Worm (Caenorhabditis elegans) whole organism, L4 larva: Measurements from ENCODE around the gene slc-17.4.
A peak's percentile ranks its signal among the peaks of the same experiment; 100 is the strongest.

Experiments used
- F10B5.3 ChIP-seq: sonication (generic microtip); optimal IDR thresholded peaks from 2 replicates; lab custom pipeline; 2016; ENCODE audit warnings: mild to moderate bottlenecking, missing genetic modification characterization, missing compliant biosample characterization
- Y105C5A.15 ChIP-seq: fragments of 200-800 bp; sonication (Bioruptor generic); IDR thresholded peaks from 2 replicates; pipeline ENCODE4 v1.3.6; 2022; ENCODE audit warnings: missing genetic modification characterization, missing compliant biosample characterization
- aha-1 ChIP-seq: fragments of 150-350 bp; peaks from one replicate; lab custom pipeline; 2014; ENCODE audit warnings: missing biosample characterization, missing genetic modification characterization
- aly-2 ChIP-seq: sonication (generic microtip); optimal IDR thresholded peaks from 2 replicates; lab custom pipeline; 2018; ENCODE audit warnings: missing biosample characterization, missing genetic modification characterization
- ama-1 ChIP-seq: fragments of 150-350 bp; optimal IDR thresholded peaks from 2 replicates; lab custom pipeline; 2014; ENCODE audit warnings: inconsistent platforms, mixed read lengths
- ceh-32 ChIP-seq: sonication (generic microtip); optimal IDR thresholded peaks from 2 replicates; lab custom pipeline; 2016; ENCODE audit warnings: mild to moderate bottlenecking, missing genetic modification characterization, missing compliant biosample characterization; ENCODE audit not compliant: poor library complexity
- cey-2 ChIP-seq: sonication (generic microtip); optimal IDR thresholded peaks from 3 replicates; lab custom pipeline; 2017; ENCODE audit warnings: missing genetic modification characterization, mild to moderate bottlenecking, missing compliant biosample characterization, antibody characterized with exemption, borderline replicate concordance; ENCODE audit not compliant: insufficient read depth
- daf-12 ChIP-seq: fragments of 150-350 bp; optimal IDR thresholded peaks from 2 replicates; lab custom pipeline; 2014; ENCODE audit warnings: missing biosample characterization, missing genetic modification reagents, missing genetic modification characterization
- daf-16 ChIP-seq, 3 experiments: sonication (generic microtip); optimal IDR thresholded peaks; 2 replicates each; lab custom pipeline; 2016 to 2017; ENCODE audit warnings: missing genetic modification characterization in 3 of 3, missing genetic modification reagents in 3 of 3, mild to moderate bottlenecking in 2 of 3, missing compliant biosample characterization in 2 of 3, missing biosample characterization in 1 of 3, moderate library complexity in 1 of 3
- daf-19 ChIP-seq: fragments of 200-800 bp; sonication (Bioruptor generic); conservative IDR thresholded peaks from 2 replicates; pipeline ENCODE4 v1.3.6; 2022; ENCODE audit warnings: missing genetic modification characterization, missing compliant biosample characterization
- dmd-6 ChIP-seq: fragments of 200-800 bp; sonication (Bioruptor generic); IDR thresholded peaks from 2 replicates; pipeline ENCODE4 v1.3.6; 2022; ENCODE audit warnings: missing genetic modification reagents, missing genetic modification characterization, missing compliant biosample characterization
- dve-1 ChIP-seq: sonication (generic microtip); optimal IDR thresholded peaks from 2 replicates; lab custom pipeline; 2017; ENCODE audit warnings: antibody characterized with exemption, mild to moderate bottlenecking, missing genetic modification characterization, missing compliant biosample characterization; ENCODE audit not compliant: insufficient read depth
- fos-1 ChIP-seq: fragments of 150-350 bp; optimal IDR thresholded peaks from 2 replicates; lab custom pipeline; 2014; ENCODE audit warnings: missing biosample characterization, missing genetic modification characterization
- hlh-11 ChIP-seq: fragments of 200-800 bp; sonication (Bioruptor generic); optimal IDR thresholded peaks from 2 replicates; lab custom pipeline; 2018; ENCODE audit warnings: mild to moderate bottlenecking, missing genetic modification characterization, missing compliant biosample characterization
- hlh-30 ChIP-seq: sonication (generic microtip); optimal IDR thresholded peaks from 2 replicates; lab custom pipeline; 2017; ENCODE audit warnings: antibody characterized with exemption, mild to moderate bottlenecking, missing genetic modification characterization, missing compliant biosample characterization; ENCODE audit not compliant: insufficient read depth
- jun-1 ChIP-seq: fragments of 150-350 bp; optimal IDR thresholded peaks from 2 replicates; lab custom pipeline; 2014; ENCODE audit warnings: missing biosample characterization, missing genetic modification reagents, missing genetic modification characterization
- lin-1 ChIP-seq: fragments of 200-800 bp; sonication (Bioruptor generic); IDR thresholded peaks from 2 replicates; pipeline ENCODE4 v1.3.6; 2022; ENCODE audit warnings: missing genetic modification reagents, missing genetic modification characterization, missing compliant biosample characterization
- lin-13 ChIP-seq: fragments of 150-350 bp; optimal IDR thresholded peaks from 2 replicates; lab custom pipeline; 2014; ENCODE audit warnings: missing biosample characterization, missing genetic modification reagents, missing genetic modification characterization
- lin-38 ChIP-seq: fragments of 200-800 bp; sonication (Bioruptor generic); IDR thresholded peaks from 2 replicates; pipeline ENCODE4 v1.3.6; 2022; ENCODE audit warnings: missing genetic modification reagents, missing genetic modification characterization, missing compliant biosample characterization
- mdl-1 ChIP-seq, 2 experiments: fragments of 150-350 bp in 1 of 2; sonication (generic microtip) in 1 of 2; optimal IDR thresholded peaks; 2 replicates each; lab custom pipeline; 2014 to 2017; ENCODE audit warnings: missing biosample characterization in 2 of 2, missing genetic modification characterization in 2 of 2
- mdt-29 ChIP-seq: fragments of 200-800 bp; sonication (Bioruptor generic); IDR thresholded peaks from 2 replicates; pipeline ENCODE4 v1.3.6; 2022; ENCODE audit warnings: missing genetic modification reagents, missing genetic modification characterization, missing compliant biosample characterization
- mxl-2 ChIP-seq: fragments of 200-800 bp; sonication (Bioruptor generic); conservative IDR thresholded peaks from 2 replicates; pipeline ENCODE4 v1.3.6; 2022; ENCODE audit warnings: missing genetic modification reagents, missing genetic modification characterization, missing compliant biosample characterization
- mxl-3 ChIP-seq: fragments of 200-800 bp; sonication (Bioruptor generic); optimal IDR thresholded peaks from 2 replicates; lab custom pipeline; 2018; ENCODE audit warnings: mild to moderate bottlenecking, missing genetic modification characterization, missing compliant biosample characterization
- nhr-102 ChIP-seq: sonication (generic microtip); optimal IDR thresholded peaks from 2 replicates; lab custom pipeline; 2016; ENCODE audit warnings: mild to moderate bottlenecking, missing genetic modification characterization, moderate library complexity, missing compliant biosample characterization
- nhr-111 ChIP-seq: fragments of 200-800 bp; sonication (Bioruptor generic); optimal IDR thresholded peaks from 2 replicates; lab custom pipeline; 2018; ENCODE audit warnings: mild to moderate bottlenecking, missing genetic modification characterization, missing compliant biosample characterization
- nhr-28 ChIP-seq: fragments of 150-350 bp; optimal IDR thresholded peaks from 2 replicates; lab custom pipeline; 2014; ENCODE audit warnings: missing biosample characterization, missing genetic modification characterization
- nhr-41 ChIP-seq: fragments of 200-800 bp; sonication (Bioruptor generic); IDR thresholded peaks from 2 replicates; pipeline ENCODE4 v1.3.6; 2022; ENCODE audit warnings: missing genetic modification reagents, missing genetic modification characterization, missing compliant biosample characterization
- nhr-42 ChIP-seq: fragments of 200-800 bp; sonication (Bioruptor generic); IDR thresholded peaks from 2 replicates; pipeline ENCODE4 v1.3.6; 2022; ENCODE audit warnings: missing genetic modification characterization, missing compliant biosample characterization
- nhr-48 ChIP-seq: sonication (generic microtip); optimal IDR thresholded peaks from 2 replicates; lab custom pipeline; 2016; ENCODE audit warnings: mild to moderate bottlenecking, missing genetic modification characterization, missing compliant biosample characterization
- nhr-6 ChIP-seq: fragments of 150-350 bp; optimal IDR thresholded peaks from 2 replicates; lab custom pipeline; 2014; ENCODE audit warnings: missing biosample characterization, missing genetic modification characterization
- nhr-77 ChIP-seq: fragments of 150-350 bp; optimal IDR thresholded peaks from 2 replicates; lab custom pipeline; 2014; ENCODE audit warnings: missing biosample characterization, missing genetic modification characterization
- pha-4 ChIP-seq, 2 experiments: fragments of 150-350 bp in 1 of 2; fragments of 200-800 bp in 1 of 2; sonication (Bioruptor generic) in 1 of 2; IDR thresholded peaks in 1 of 2; optimal IDR thresholded peaks in 1 of 2; 2 replicates each; pipeline versions ENCODE4 v1.3.6 to Lab custom; 2014 to 2022; ENCODE audit warnings: missing genetic modification characterization in 2 of 2, missing genetic modification reagents in 2 of 2, missing biosample characterization in 1 of 2, missing compliant biosample characterization in 1 of 2
- pqm-1 ChIP-seq: sonication (generic microtip); optimal IDR thresholded peaks from 2 replicates; lab custom pipeline; 2017; ENCODE audit warnings: missing biosample characterization, missing genetic modification characterization
- saeg-2 ChIP-seq: fragments of 200-800 bp; sonication (Bioruptor generic); IDR thresholded peaks from 2 replicates; pipeline ENCODE4 v1.3.6; 2022; ENCODE audit warnings: missing genetic modification reagents, missing genetic modification characterization, missing compliant biosample characterization
- set-16 ChIP-seq: fragments of 200-800 bp; sonication (Bioruptor generic); IDR thresholded peaks from 2 replicates; pipeline ENCODE4 v1.3.6; 2022; ENCODE audit warnings: missing genetic modification reagents, missing genetic modification characterization, missing compliant biosample characterization
- snpc-4 ChIP-seq: fragments of 150-350 bp; optimal IDR thresholded peaks from 2 replicates; lab custom pipeline; 2014; ENCODE audit warnings: missing biosample characterization, missing genetic modification characterization
- tag-97 ChIP-seq: fragments of 200-800 bp; sonication (Bioruptor generic); IDR thresholded peaks from 2 replicates; pipeline ENCODE4 v1.3.6; 2022; ENCODE audit warnings: missing genetic modification characterization, missing compliant biosample characterization
- tra-1 ChIP-seq: fragments of 200-800 bp; sonication (Bioruptor generic); IDR thresholded peaks from 2 replicates; pipeline ENCODE4 v1.3.6; 2022; ENCODE audit warnings: missing genetic modification reagents, missing genetic modification characterization, missing compliant biosample characterization
- unc-39 ChIP-seq: sonication (generic microtip); optimal IDR thresholded peaks from 2 replicates; lab custom pipeline; 2017; ENCODE audit warnings: missing biosample characterization, missing genetic modification characterization
- unc-62 ChIP-seq, 3 experiments: fragments of 150-350 bp in 1 of 3; sonication (generic microtip); optimal IDR thresholded peaks in 2 of 3; peaks in 1 of 3; 1 replicate in 1 of 3; 2 replicates in 2 of 3; lab custom pipeline; 2014 to 2017; ENCODE audit warnings: missing biosample characterization in 3 of 3, missing genetic modification characterization in 3 of 3, missing genetic modification reagents in 3 of 3, missing genotype in 1 of 3
- zfp-3 ChIP-seq: fragments of 200-800 bp; sonication (Bioruptor generic); conservative IDR thresholded peaks from 2 replicates; pipeline ENCODE4 v1.3.6; 2022; ENCODE audit warnings: missing genetic modification reagents, missing genetic modification characterization, missing compliant biosample characterization
- zip-2 ChIP-seq: fragments of 150-350 bp; optimal IDR thresholded peaks from 2 replicates; lab custom pipeline; 2014; ENCODE audit warnings: missing biosample characterization, missing genetic modification characterization
- ztf-11 ChIP-seq: fragments of 150-350 bp; optimal IDR thresholded peaks from 2 replicates; lab custom pipeline; 2014; ENCODE audit warnings: missing biosample characterization, missing genetic modification characterization

The slc-17.4 gene

DNA sequence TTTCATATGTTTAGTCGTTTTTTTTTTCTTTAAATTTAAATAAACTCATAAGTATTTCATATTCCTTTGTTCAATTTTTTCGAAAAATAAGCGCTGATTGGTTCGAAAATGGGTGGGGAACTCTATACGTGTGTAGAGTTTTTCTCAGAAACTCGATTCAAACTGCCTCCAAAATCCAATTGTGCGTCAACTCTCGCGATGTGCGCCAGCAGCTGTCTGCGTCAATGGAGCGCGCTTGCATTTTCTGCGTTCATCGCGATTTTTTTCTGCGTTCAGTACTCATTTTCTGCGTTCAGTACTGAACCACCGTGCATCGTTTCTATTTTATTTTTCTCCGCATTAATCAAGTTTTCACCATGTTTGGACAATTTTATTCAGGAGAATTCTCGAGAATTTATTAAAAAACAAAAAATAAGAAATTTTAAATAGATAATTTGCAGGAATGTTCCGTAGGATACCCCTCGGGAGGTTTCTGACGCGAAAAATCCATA is 41.8 kb downstream of the slc-17.4 start, which contains the start of gene eelo-2 (continued):
- TF ChIP-seq mxl-2 (GFP tag; lab: Robert Waterston, UW) (peak; percentile 86), dmd-6 (GFP tag; lab: Robert Waterston, UW) (peak; percentile 97), daf-19 (peak; percentile 85; the same call in 1 of the 2 replicates), nhr-102 (tag; lab: Kevin White, UChicago) (peak; percentile 98), nhr-77 (peak; percentile 98), ztf-11 (tag; lab: Kevin White, UChicago) (no peak), nhr-111 (no peak), nhr-42 (peak; percentile 96), fos-1 (tag; lab: Kevin White, UChicago) (peak; percentile 68), lin-1 (GFP tag; lab: Robert Waterston, UW) (peak; percentile 97), lin-13 (GFP tag; lab: Kevin White, UChicago) (peak; percentile 97), nhr-6 (tag; lab: Kevin White, UChicago) (peak; percentile 99), cey-2 (tag; lab: Kevin White, UChicago) (peak; percentile 1)

DNA sequence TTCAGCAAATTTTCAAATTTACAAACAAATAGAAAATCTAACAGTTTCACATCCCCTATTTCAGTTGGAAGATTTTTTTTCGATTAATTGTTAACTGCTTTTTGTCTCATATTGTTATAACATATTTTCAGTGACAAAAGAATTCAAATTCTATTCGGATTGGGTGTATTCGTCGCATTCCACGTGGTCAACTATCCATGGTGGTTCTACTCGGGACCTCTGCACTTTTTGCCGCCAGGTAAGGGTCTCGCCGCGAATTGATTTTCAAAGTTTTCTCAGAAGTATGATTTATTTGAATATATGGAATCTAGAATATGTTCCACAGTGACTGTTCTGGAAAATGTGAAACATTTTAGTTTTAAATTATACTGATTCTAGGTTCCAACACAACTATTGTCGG is 43.0 kb downstream of the slc-17.4 start:
- TF ChIP-seq hlh-30 (no peak), unc-62 (GFP tag; optimal IDR thresholded peaks at IDR 0.05 in 1 of 2; lab: Kevin White, UChicago) (peak in 1 of 2 experiments; percentile 95), unc-62 (tag; optimal IDR thresholded peaks at IDR 0.05; lab: Kevin White, UChicago) (no peak)

DNA sequence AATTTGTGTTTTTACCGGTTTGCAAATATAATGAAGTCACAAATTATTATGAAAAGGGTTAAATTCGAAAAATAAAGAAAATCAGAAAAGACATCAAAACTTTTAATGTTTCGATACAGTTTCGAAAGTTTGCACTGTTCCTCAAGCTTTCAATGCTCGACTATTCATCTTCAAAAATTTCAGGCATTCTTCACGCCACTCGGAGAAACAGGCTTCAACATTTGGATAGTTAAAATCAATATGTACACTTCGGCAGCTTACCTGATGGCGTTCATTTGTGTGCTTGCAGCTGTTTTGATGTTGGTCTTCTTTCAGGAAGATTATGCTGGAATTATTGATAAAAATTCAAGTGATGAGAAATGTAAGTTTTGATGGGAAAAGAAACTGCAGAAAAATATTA is 44.3 kb downstream of the slc-17.4 start:
- TF ChIP-seq aha-1 (peak; percentile 95), lin-38 (GFP tag; lab: Robert Waterston, UW) (no peak), nhr-42 (no peak), unc-62 (GFP tag; optimal IDR thresholded peaks at IDR 0.05 in 1 of 2; lab: Kevin White, UChicago) (peak in 1 of 2 experiments; percentile 46), unc-62 (tag; optimal IDR thresholded peaks at IDR 0.05; lab: Kevin White, UChicago) (no peak), nhr-111 (no peak), ceh-32 (tag; lab: Kevin White, UChicago) (no peak)

DNA sequence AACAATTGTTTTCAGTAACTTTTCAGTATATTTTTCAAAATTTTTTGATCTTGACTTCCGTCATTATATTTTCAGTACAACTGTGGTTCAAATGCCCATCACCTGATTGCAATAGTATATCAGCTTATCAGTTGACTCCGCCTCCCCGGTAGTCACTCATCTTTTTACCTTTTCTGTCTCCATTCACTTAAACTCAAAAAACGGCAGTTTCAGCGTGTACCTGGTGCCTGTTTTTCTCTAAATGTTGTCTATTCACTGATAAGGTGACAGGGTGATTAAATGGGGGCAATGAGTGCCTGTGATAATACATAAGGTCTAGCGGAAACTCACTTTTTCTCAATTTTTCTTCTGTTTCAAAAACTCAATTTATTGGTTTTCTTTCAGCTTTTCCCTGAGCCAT is 46.3 kb downstream of the slc-17.4 start, which contains the start of gene ZK550.2:
ZK550.2 (plus strand) TSS at position 385 of the 400 bp plus-strand sequence.
- TF ChIP-seq dmd-6 (GFP tag; lab: Robert Waterston, UW) (peak; percentile 98), unc-39 (tag; lab: Kevin White, UChicago) (no peak), jun-1 (tag; lab: Kevin White, UChicago) (peak; percentile 51), F10B5.3 (no peak), fos-1 (tag; lab: Kevin White, UChicago) (peak; percentile 68), zip-2 (tag; lab: Kevin White, UChicago) (peak; percentile 10), lin-1 (GFP tag; lab: Robert Waterston, UW) (peak; percentile 96), nhr-41 (GFP tag; lab: Robert Waterston, UW) (peak; percentile 84), hlh-11 (tag; lab: Kevin White, UChicago) (peak; percentile 95), mdl-1 (tag; optimal IDR thresholded peaks at IDR 0.05; lab: Kevin White, UChicago) (peak in 1 of 2 experiments; percentile 33), daf-16 (GFP tag; optimal IDR thresholded peaks at IDR 0.05; lab: Kevin White, UChicago) (peak in 1 of 2 experiments; percentile 32), daf-16 (tag; optimal IDR thresholded peaks at IDR 0.05; lab: Kevin White, UChicago) (peak; percentile 95), saeg-2 (GFP tag; lab: Robert Waterston, UW) (0 out of 2 replicates have a peak, but pooled peaks have one; percentile 35), mxl-3 (peak; percentile 60), nhr-48 (tag; lab: Kevin White, UChicago) (peak; percentile 96), pha-4 (GFP tag; IDR thresholded peaks at IDR 0.05; lab: Robert Waterston, UW) (no peak), pha-4 (tag; optimal IDR thresholded peaks at IDR 0.05; lab: Kevin White, UChicago) (no peak), daf-12 (tag; lab: Kevin White, UChicago) (no peak), lin-13 (GFP tag; lab: Kevin White, UChicago) (no peak), nhr-42 (no peak), Y105C5A.15 (no peak), ama-1 (lab: Kevin White, UChicago) (no peak), nhr-28 (peak; percentile 89), set-16 (GFP tag; lab: Robert Waterston, UW) (no peak), tag-97 (no peak), dve-1 (tag; lab: Kevin White, UChicago) (peak; percentile 90), tra-1 (peak; percentile 87), zfp-3 (no peak), aly-2 (tag; lab: Kevin White, UChicago) (no peak), pqm-1 (peak; percentile 100), mdt-29 (GFP tag; lab: Robert Waterston, UW) (0 out of 2 replicates have a peak, but pooled peaks have one; percentile 10), snpc-4 (tag; lab: Kevin White, UChicago) (no peak)
